Worm (Caenorhabditis elegans): ENCODE measurements around the gene srh-125.

srh-125 gene

ce11 chrV:7434805-7435363 is 41.8 kb downstream of the srh-125 start (continued):
- peak; percentile 21 for TF ChIP-seq snpc-4 (tag; optimal IDR thresholded peaks at IDR 0.05)
- TF ChIP-seq ama-1 (optimal IDR thresholded peaks at IDR 0.05) = no peak
- TF ChIP-seq elt-2 (tag; optimal IDR thresholded peaks at IDR 0.05) = peak; percentile 58
- TF ChIP-seq dpl-1 (GFP tag; optimal IDR thresholded peaks at IDR 0.05) = peak in 2 of 3 experiments; percentile 37 to 45
- TF ChIP-seq skn-1 (tag; optimal IDR thresholded peaks at IDR 0.05) = peak; percentile 39
- TF ChIP-seq nhr-71 (tag; optimal IDR thresholded peaks at IDR 0.05) = peak; percentile 92
- TF ChIP-seq zag-1 (tag; optimal IDR thresholded peaks at IDR 0.05) = no peak
- TF ChIP-seq nhr-19 (GFP tag; conservative IDR thresholded peaks at IDR 0.05) = peak; percentile 98
- TF ChIP-seq efl-1 (optimal IDR thresholded peaks at IDR 0.05) = peak; percentile 19 to 41
- peak in 1 of 2 experiments; percentile 87 for TF ChIP-seq efl-1 (GFP tag; optimal IDR thresholded peaks at IDR 0.05 in 1 of 2)
- TF ChIP-seq elt-3 (tag; optimal IDR thresholded peaks at IDR 0.05) = peak in 1 of 6 experiments; percentile 4
- peak; percentile 31 for TF ChIP-seq sup-37 (GFP tag; optimal IDR thresholded peaks at IDR 0.05)
- peak; percentile 63 for TF ChIP-seq swsn-7 (tag; optimal IDR thresholded peaks at IDR 0.05)
- peak; percentile 73 for TF ChIP-seq fkh-8 (tag; optimal IDR thresholded peaks at IDR 0.05)
- no peak for TF ChIP-seq grh-1 (GFP tag; IDR thresholded peaks at IDR 0.05)
- peak; percentile 34 for TF ChIP-seq lir-3 (tag; optimal IDR thresholded peaks at IDR 0.05; ENCODE audit: poor library complexity)
- peak; percentile 29 for TF ChIP-seq nhr-90 (tag; optimal IDR thresholded peaks at IDR 0.05; ENCODE audit: poor library complexity)
- peak in 1 of 2 experiments; percentile 89 for TF ChIP-seq mdl-1 (tag; optimal IDR thresholded peaks at IDR 0.05)
- peak; percentile 33 for TF ChIP-seq fkh-10 (GFP tag; optimal IDR thresholded peaks at IDR 0.05)
- no peak for TF ChIP-seq F16B12.6 (tag; optimal IDR thresholded peaks at IDR 0.05)
- peak; percentile 29 for TF ChIP-seq pax-3 (tag; optimal IDR thresholded peaks at IDR 0.05)
- TF ChIP-seq lin-39 (tag; optimal IDR thresholded peaks at IDR 0.05) = peak; percentile 1
- TF ChIP-seq nhr-47 (tag; optimal IDR thresholded peaks at IDR 0.05) = peak; percentile 55

DNA sequence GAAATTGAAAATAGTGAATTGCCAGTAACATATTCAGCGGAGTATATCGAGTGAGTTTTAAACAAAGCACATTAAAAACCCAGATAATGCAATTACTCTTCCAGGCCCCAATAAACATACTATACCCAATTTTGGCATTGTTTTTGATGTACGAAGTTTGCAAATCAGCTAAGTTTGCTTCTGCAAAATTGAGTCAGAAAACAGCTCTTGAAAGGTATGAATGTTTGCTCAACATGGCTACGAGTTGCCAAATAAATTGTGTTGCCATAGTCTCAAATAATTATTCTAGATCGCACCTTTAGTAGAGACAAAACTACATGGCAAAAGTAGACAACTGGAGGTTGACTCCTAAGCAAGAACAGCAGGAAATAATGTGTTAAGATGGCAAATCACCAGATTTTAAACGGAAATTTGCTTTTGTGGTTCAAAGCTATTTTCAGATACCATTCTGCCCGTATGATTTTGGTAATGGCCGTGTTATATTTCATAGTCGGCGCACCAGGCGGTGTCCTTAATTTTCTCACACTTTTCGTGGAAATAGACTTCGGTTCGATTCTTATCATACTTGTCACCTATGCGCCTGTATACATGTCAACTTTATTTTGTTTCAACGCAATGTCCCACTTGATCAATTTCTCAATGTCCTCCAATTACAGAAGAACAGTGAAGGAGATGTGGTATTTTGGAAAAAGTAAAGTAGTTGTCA is 44.1 kb downstream of the srh-125 start:
- TF ChIP-seq nhr-90 (tag; optimal IDR thresholded peaks at IDR 0.05; ENCODE audit: poor library complexity) (peak; percentile 24), lir-3 (tag; optimal IDR thresholded peaks at IDR 0.05; ENCODE audit: poor library complexity) (peak; percentile 21), elt-2 (tag; optimal IDR thresholded peaks at IDR 0.05) (peak; percentile 5), swsn-7 (tag; optimal IDR thresholded peaks at IDR 0.05) (no peak), mab-9 (GFP tag; IDR thresholded peaks at IDR 0.05) (no peak), unc-130 (tag; optimal IDR thresholded peaks at IDR 0.05) (no peak), aha-1 (tag; optimal IDR thresholded peaks at IDR 0.05) (no peak), ama-1 (optimal IDR thresholded peaks at IDR 0.05) (peak; percentile 52), unc-62 (GFP tag; optimal IDR thresholded peaks at IDR 0.05) (no peak), efl-3 (GFP tag; optimal IDR thresholded peaks at IDR 0.05) (no peak), efl-1 (optimal IDR thresholded peaks at IDR 0.05) (no peak), efl-1 (GFP tag; optimal IDR thresholded peaks at IDR 0.05 in 1 of 2) (peak in 1 of 2 experiments; percentile 80), zag-1 (tag; optimal IDR thresholded peaks at IDR 0.05) (no peak), mef-2 (tag; optimal IDR thresholded peaks at IDR 0.05) (no peak), nhr-12 (tag; optimal IDR thresholded peaks at IDR 0.05) (no peak), alr-1 (tag; optimal IDR thresholded peaks at IDR 0.05; ENCODE audit: borderline replicate concordance) (no peak), snpc-4 (tag; optimal IDR thresholded peaks at IDR 0.05) (no peak), nhr-85 (tag) (peak; percentile 53), ceh-63 (GFP tag; optimal IDR thresholded peaks at IDR 0.05) (no peak), pag-3 (tag; optimal IDR thresholded peaks at IDR 0.05; ENCODE audit: borderline replicate concordance, insufficient read depth) (no peak), nhr-84 (tag; optimal IDR thresholded peaks at IDR 0.05) (no peak), ceh-88 (GFP tag; IDR thresholded peaks at IDR 0.05) (0 out of 2 replicates have a peak, but pooled peaks have one; percentile 10), elt-3 (tag; optimal IDR thresholded peaks at IDR 0.05) (peak in 1 of 6 experiments; percentile 35), mep-1 (tag; optimal IDR thresholded peaks at IDR 0.05) (no peak), dsc-1 (tag; optimal IDR thresholded peaks at IDR 0.05) (no peak), ztf-4 (tag; optimal IDR thresholded peaks at IDR 0.05) (no peak), nhr-20 (tag; optimal IDR thresholded peaks at IDR 0.05) (peak; percentile 6), nhr-11 (tag; optimal IDR thresholded peaks at IDR 0.05) (no peak), lin-39 (tag; optimal IDR thresholded peaks at IDR 0.05) (no peak), lin-14 (GFP tag; optimal IDR thresholded peaks at IDR 0.05) (no peak), sptf-1 (tag; optimal IDR thresholded peaks at IDR 0.05) (no peak), aly-2 (tag; optimal IDR thresholded peaks at IDR 0.05) (no peak), snu-23 (GFP tag; optimal IDR thresholded peaks at IDR 0.05) (peak; percentile 44), skn-1 (tag; optimal IDR thresholded peaks at IDR 0.05) (no peak), tbx-2 (tag; optimal IDR thresholded peaks at IDR 0.05) (no peak), fkh-8 (tag; optimal IDR thresholded peaks at IDR 0.05) (no peak), grh-1 (GFP tag; IDR thresholded peaks at IDR 0.05) (no peak), nhr-71 (tag; optimal IDR thresholded peaks at IDR 0.05) (no peak), nhr-19 (GFP tag; conservative IDR thresholded peaks at IDR 0.05) (no peak)

Data from whole organism, L1 larva.